Worm (Caenorhabditis elegans): Measurements from ENCODE around the gene F59G1.8.

Gene F59G1.8

DNA sequence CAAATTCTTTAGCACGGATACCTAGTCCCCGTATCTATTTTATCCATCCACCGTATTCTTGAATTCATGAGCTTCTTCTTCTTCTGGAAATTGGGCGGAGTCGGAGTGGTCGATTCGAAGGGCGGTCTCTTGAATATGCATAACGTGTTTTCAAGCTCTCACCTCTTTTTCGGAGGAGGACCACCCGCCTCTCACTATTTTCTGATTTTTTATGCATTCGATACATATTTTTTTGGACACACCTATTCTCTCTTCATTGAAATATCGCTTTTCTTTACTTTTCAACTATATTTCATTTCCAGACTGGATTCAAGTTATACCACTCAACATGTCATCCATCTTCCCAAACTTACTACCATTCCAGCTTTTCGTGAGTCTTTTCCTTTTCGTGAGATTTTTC lies 22.1 kb downstream of the F59G1.8 start, which contains the start of gene egl-44:
egl-44 (plus strand) TSS at position 301 of the 400 bp plus-strand sequence.
- TF ChIP-seq hmbx-1 (tag; optimal IDR thresholded peaks at IDR 0.05) (no peak), aly-1 (tag; optimal IDR thresholded peaks at IDR 0.05) (no peak), tbx-37 (GFP tag; conservative IDR thresholded peaks at IDR 0.05) (no peak), pes-1 (GFP tag; IDR thresholded peaks at IDR 0.05) (no peak), ama-1 (optimal IDR thresholded peaks at IDR 0.05) (no peak), ets-7 (tag; optimal IDR thresholded peaks at IDR 0.05) (no peak), sea-1 (GFP tag; conservative IDR thresholded peaks at IDR 0.05) (no peak), hnd-1 (tag; optimal IDR thresholded peaks at IDR 0.05) (no peak), ceh-36 (tag; optimal IDR thresholded peaks at IDR 0.05) (no peak)

DNA sequence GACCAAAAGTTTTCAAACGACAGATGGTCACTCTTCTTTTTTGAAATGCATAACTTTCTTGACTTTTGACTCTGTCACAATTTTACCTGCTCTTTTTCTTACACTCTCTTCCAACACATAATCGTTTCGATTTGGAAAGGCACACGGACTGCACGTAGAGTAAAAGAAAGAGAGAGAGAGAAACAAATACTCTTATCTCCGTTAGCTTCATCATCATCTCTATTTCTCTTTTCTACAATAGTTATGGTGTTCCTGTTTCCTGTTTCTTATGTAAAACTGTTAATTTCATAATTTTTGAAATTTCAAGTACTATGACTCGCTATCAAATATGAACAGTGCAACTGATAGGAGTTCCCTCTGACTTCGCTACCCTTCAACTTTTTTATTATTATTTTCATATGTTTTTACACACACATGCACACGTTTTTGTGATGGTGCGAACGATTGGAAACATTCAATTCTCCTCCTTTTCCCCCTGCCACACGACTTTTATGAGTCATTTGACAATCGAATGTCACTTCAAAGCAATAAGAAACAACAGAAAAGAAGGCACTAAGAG lies 23.8 kb downstream of the F59G1.8 start:
- TF ChIP-seq scrt-1 (GFP tag; IDR thresholded peaks at IDR 0.05) = no peak
- TF ChIP-seq flt-1 (GFP tag; IDR thresholded peaks at IDR 0.05) = no peak
- no peak for TF ChIP-seq ets-7 (tag; optimal IDR thresholded peaks at IDR 0.05)
- no peak for TF ChIP-seq hnd-1 (tag; optimal IDR thresholded peaks at IDR 0.05)
- TF ChIP-seq pes-1 (GFP tag; IDR thresholded peaks at IDR 0.05) = no peak
- TF ChIP-seq B0310.2 (tag; optimal IDR thresholded peaks at IDR 0.05) = no peak
- no peak for TF ChIP-seq F13C5.2 (tag; optimal IDR thresholded peaks at IDR 0.05)
- TF ChIP-seq aly-1 (tag; optimal IDR thresholded peaks at IDR 0.05) = no peak
- TF ChIP-seq tbx-37 (GFP tag; conservative IDR thresholded peaks at IDR 0.05) = no peak
- no peak for TF ChIP-seq hmbx-1 (tag; optimal IDR thresholded peaks at IDR 0.05)
- no peak for TF ChIP-seq tra-4 (tag; optimal IDR thresholded peaks at IDR 0.05)
- no peak for TF ChIP-seq ama-1 (optimal IDR thresholded peaks at IDR 0.05)
- no peak for TF ChIP-seq tbx-11 (GFP tag; IDR thresholded peaks at IDR 0.05)
- TF ChIP-seq ceh-36 (tag; optimal IDR thresholded peaks at IDR 0.05) = no peak

DNA sequence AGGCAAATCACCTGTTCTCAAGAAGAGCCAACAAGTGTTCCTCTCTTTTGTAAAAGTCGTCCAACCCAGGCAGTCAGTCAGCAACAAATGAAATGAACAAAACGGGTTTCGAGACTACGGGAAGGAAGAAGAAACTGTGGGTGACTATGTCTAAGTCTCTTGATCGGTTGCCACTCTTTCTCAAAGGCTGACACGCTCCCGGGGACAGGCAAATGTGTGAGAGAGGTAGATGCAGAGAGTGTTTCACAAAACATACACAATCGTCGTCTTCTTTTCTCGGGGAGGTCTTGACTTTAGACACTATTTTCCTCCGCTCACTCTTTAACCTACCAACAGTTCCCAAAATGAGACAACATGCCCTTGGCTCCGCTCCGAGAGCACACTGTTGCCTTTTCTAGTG lies 24.7 kb downstream of the F59G1.8 start:
- TF ChIP-seq tbx-37 (GFP tag; conservative IDR thresholded peaks at IDR 0.05) = no peak
- no peak for TF ChIP-seq ets-7 (tag; optimal IDR thresholded peaks at IDR 0.05)
- TF ChIP-seq hmbx-1 (tag; optimal IDR thresholded peaks at IDR 0.05) = no peak
- TF ChIP-seq ceh-36 (tag; optimal IDR thresholded peaks at IDR 0.05) = no peak
- no peak for TF ChIP-seq tra-4 (tag; optimal IDR thresholded peaks at IDR 0.05)
- no peak for TF ChIP-seq ama-1 (optimal IDR thresholded peaks at IDR 0.05)
- no peak for TF ChIP-seq pes-1 (GFP tag; IDR thresholded peaks at IDR 0.05)

DNA sequence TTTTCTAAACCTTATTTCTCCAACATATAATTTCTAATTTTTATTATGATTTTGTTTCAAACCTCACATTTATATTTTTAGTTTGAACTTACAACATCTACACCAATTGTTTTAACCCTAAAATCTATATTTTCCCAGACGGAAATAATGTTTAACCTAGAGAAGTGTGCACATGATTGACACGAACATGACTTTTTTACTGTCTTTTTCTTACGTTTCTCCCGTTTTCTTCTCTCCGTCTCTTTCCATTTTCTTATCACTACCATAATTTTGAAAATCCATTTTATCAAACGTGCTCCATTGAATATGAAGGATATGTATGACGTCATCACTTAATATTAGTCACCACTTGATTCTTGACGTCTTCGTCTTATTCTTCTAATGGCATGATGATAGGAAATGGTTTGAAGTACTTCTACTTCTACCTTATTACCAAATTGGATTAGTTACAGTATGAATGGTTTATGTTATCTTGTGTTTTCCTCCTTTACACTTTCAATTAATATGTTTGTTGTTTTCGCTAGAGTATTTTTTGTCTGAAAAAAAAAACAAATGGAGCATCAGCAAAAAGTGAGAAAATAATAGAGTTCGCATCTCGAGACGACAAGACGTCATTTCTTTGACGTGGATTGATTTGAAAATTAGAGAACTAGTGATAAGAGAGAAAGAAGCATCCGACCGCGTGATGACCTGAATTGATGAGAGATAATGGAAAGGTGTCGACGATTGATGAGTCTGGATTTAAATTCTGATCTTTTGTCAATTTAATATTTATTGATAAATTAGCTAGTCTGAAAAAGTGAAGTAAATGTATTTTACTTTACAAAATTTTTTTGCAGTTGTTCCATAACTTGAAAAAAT lies 25.8 kb downstream of the F59G1.8 start:
- TF ChIP-seq ceh-36 (tag; optimal IDR thresholded peaks at IDR 0.05) = no peak
- TF ChIP-seq pes-1 (GFP tag; IDR thresholded peaks at IDR 0.05) = no peak
- no peak for TF ChIP-seq ama-1 (optimal IDR thresholded peaks at IDR 0.05)
- no peak for TF ChIP-seq F13C5.2 (tag; optimal IDR thresholded peaks at IDR 0.05)
- TF ChIP-seq hnd-1 (tag; optimal IDR thresholded peaks at IDR 0.05) = no peak
- TF ChIP-seq scrt-1 (GFP tag; IDR thresholded peaks at IDR 0.05) = no peak
- no peak for TF ChIP-seq tbx-37 (GFP tag; conservative IDR thresholded peaks at IDR 0.05)
- no peak for TF ChIP-seq aly-1 (tag; optimal IDR thresholded peaks at IDR 0.05)
- TF ChIP-seq ets-7 (tag; optimal IDR thresholded peaks at IDR 0.05) = no peak
- no peak for TF ChIP-seq tra-4 (tag; optimal IDR thresholded peaks at IDR 0.05)
- TF ChIP-seq sea-1 (GFP tag; conservative IDR thresholded peaks at IDR 0.05) = no peak
- TF ChIP-seq flt-1 (GFP tag; IDR thresholded peaks at IDR 0.05) = no peak
- no peak for TF ChIP-seq ceh-13 (GFP tag; optimal IDR thresholded peaks at IDR 0.05)

DNA sequence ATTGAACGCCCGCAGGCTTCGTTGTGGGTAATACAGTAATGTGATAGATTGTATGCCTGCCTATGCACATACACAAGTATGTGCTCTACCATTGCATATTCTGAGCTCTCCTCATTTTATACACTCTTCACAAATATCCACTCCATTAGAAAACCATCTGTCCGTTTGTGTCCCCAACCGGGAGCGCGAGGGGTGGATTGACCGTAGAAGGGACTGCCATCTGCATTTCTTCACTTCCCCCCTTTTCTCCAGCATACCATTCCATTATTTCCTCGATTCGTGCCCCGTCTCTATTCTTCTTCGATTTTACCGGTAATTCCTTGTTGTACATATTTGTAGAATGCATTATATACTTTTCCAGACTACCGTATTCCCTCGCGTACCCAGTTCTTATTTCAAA lies 26.8 kb downstream of the F59G1.8 start:
- TF ChIP-seq sea-1 (GFP tag; conservative IDR thresholded peaks at IDR 0.05) (no peak), F13C5.2 (tag; optimal IDR thresholded peaks at IDR 0.05) (no peak), ceh-36 (tag; optimal IDR thresholded peaks at IDR 0.05) (peak; percentile 24), hmg-4 (GFP tag; optimal IDR thresholded peaks at IDR 0.05) (peak; percentile 50)

DNA sequence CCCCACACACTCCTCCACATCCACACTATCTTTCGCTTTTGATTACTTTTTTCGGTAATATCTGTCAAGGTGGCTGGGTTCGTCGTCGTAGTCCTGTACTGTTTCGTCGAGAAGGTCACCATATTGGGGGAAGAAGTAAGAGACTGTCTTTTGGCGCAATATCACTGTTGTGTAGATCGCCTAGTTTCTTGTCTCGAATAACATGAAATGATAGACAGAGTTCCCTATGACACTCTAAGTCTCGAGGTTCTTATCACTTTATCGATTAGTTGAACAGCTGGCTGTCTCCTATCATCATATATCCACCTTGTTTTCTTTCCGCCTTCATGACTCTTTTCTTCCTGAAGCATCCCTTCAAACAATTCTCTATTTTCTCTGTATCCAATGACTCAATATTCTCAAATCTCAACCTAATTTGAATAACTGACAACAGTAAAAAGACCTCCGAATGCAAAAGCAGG lies 27.6 kb downstream of the F59G1.8 start:
- no peak for TF ChIP-seq aly-1 (tag; optimal IDR thresholded peaks at IDR 0.05)
- TF ChIP-seq ama-1 (optimal IDR thresholded peaks at IDR 0.05) = no peak

DNA sequence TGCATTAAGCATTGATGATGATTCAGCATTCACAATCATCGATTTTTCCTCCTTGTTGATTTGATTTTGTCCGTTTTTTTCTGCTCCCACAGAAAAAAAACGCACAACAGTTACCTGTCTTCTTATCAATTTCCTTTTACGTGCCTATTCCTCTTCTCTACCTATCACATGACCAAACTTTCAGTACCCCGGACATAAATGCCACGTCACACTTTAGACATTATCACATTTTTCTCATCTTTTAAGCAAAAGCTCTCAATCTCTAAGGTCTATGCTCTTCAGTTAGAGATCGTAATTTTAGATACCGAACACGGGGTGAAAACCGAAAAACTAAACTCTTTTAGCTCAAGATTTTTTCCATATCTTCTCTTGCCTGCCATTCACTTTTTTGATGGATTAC lies 29.6 kb downstream of the F59G1.8 start:
- TF ChIP-seq F13C5.2 (tag; optimal IDR thresholded peaks at IDR 0.05) (no peak), scrt-1 (GFP tag; IDR thresholded peaks at IDR 0.05) (no peak)

DNA sequence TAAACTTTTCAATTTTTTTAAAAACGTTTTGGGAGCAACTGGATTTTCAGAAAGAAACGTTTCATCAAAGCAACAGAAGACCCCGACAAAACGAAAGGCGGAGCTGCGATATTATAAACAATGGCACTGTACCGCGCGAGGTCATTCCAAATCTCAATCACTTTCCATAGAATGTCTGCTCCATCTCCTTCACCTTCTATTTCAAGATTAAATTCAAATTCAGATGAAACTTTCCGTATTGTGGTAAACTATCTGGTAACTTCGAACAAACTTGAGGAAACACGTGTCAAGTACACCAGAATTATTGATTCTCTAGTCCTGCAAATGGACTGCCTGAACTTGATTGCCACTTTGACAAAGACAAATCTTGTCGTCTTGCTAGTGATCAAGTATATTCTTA lies 34.4 kb downstream of the F59G1.8 start, which contains the start of gene F28B12.6:
F28B12.6 (plus strand) TSS at position 49 of the 400 bp plus-strand sequence.
- no peak for TF ChIP-seq tbx-37 (GFP tag; conservative IDR thresholded peaks at IDR 0.05)
- TF ChIP-seq ama-1 (optimal IDR thresholded peaks at IDR 0.05) = peak; percentile 24

DNA sequence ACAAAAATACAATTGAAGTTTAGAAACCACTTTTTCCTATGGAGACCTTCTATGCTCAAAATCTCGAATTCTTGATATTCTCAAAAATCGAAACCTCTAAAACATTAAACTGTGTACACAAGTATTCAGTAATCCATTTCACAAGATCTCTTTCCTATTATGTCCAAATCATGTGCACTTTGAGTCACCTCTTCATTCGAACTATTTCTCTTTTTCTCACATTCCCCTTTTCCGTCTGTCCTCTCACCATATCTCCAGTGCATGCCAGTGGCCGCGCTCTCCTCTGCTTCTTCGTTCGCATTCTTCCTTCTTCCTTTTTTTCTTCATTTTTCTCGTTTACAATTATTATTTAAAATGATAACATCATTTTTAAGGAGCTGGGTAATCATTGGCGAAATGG lies 36.2 kb downstream of the F59G1.8 start, which contains the start of gene F28B12.1:
F28B12.1 (plus strand) TSS at position 335 of the 400 bp plus-strand sequence.
- TF ChIP-seq ceh-13 (GFP tag; optimal IDR thresholded peaks at IDR 0.05) (no peak), hnd-1 (tag; optimal IDR thresholded peaks at IDR 0.05) (no peak), flt-1 (GFP tag; IDR thresholded peaks at IDR 0.05) (no peak), ets-7 (tag; optimal IDR thresholded peaks at IDR 0.05) (no peak), scrt-1 (GFP tag; IDR thresholded peaks at IDR 0.05) (no peak), ama-1 (optimal IDR thresholded peaks at IDR 0.05) (no peak), ceh-36 (tag; optimal IDR thresholded peaks at IDR 0.05) (no peak), pes-1 (GFP tag; IDR thresholded peaks at IDR 0.05) (no peak), tra-4 (tag; optimal IDR thresholded peaks at IDR 0.05) (no peak)
